Worm (Caenorhabditis elegans) whole organism, young adult: ENCODE results near the gene M04C3.5.

ENCODE experiments used
- die-1 ChIP-seq: sonication (generic microtip); optimal IDR thresholded peaks from 2 replicates; lab custom pipeline; 2016; ENCODE audit warnings: missing genotype, mild to moderate bottlenecking, missing genetic modification characterization, missing compliant biosample characterization
- hmg-1.2 ChIP-seq: fragments of 200-800 bp; sonication (Bioruptor generic); IDR thresholded peaks from 2 replicates; pipeline ENCODE4 v1.3.6; 2022; ENCODE audit warnings: missing genetic modification reagents, missing genetic modification characterization, missing compliant biosample characterization
- madf-8 ChIP-seq: fragments of 200-800 bp; sonication (Bioruptor generic); conservative IDR thresholded peaks from 2 replicates; pipeline ENCODE4 v1.3.6; 2022; ENCODE audit warnings: missing genetic modification reagents, missing genetic modification characterization, missing compliant biosample characterization
- mxl-1 ChIP-seq: sonication (generic microtip); optimal IDR thresholded peaks from 2 replicates; lab custom pipeline; 2016; ENCODE audit warnings: missing genetic modification characterization, missing compliant biosample characterization
- sea-2 ChIP-seq: fragments of 200-800 bp; sonication (Bioruptor generic); IDR thresholded peaks from 2 replicates; pipeline ENCODE4 v1.3.6; 2022; ENCODE audit warnings: missing genetic modification characterization, missing compliant biosample characterization

ce11 chrV:19491302-19491701, 41.8 kb downstream of the M04C3.5 start, which contains the start of gene Y43F8B.29:
- TF ChIP-seq die-1 (tag; lab: Kevin White, UChicago) (no peak), mxl-1 (tag; lab: Kevin White, UChicago) (no peak), hmg-1.2 (GFP tag; lab: Robert Waterston, UW) (no peak), sea-2 (GFP tag; lab: Robert Waterston, UW) (no peak), madf-8 (GFP tag; lab: Robert Waterston, UW) (no peak)
